Worm (Caenorhabditis elegans) whole organism, L1 larva: ENCODE results near the gene C27A7.8.

Experiments
- C16A3.4 ChIP-seq: fragments of 150-350 bp; optimal IDR thresholded peaks from 2 replicates; lab custom pipeline; 2014; ENCODE audit warnings: missing biosample characterization, missing genetic modification characterization
- C34B4.2 ChIP-seq: sonication (generic microtip); optimal IDR thresholded peaks from 2 replicates; lab custom pipeline; 2017; ENCODE audit warnings: mild to moderate bottlenecking, missing genetic modification characterization, missing compliant biosample characterization
- Y116A8C.19 ChIP-seq: sonication (generic microtip); optimal IDR thresholded peaks from 2 replicates; lab custom pipeline; 2016; ENCODE audit warnings: missing compliant biosample characterization, missing genetic modification characterization, borderline replicate concordance
- aha-1 ChIP-seq: fragments of 150-350 bp; optimal IDR thresholded peaks from 2 replicates; lab custom pipeline; 2014; ENCODE audit warnings: missing biosample characterization, missing genetic modification characterization
- blmp-1 ChIP-seq: fragments of 150-350 bp; optimal IDR thresholded peaks from 2 replicates; lab custom pipeline; 2014; ENCODE audit warnings: missing biosample characterization, missing genetic modification characterization
- ceh-63 ChIP-seq: fragments of 200-800 bp; sonication (Bioruptor generic); optimal IDR thresholded peaks from 2 replicates; lab custom pipeline; 2018; ENCODE audit warnings: mild to moderate bottlenecking, missing genetic modification characterization, missing compliant biosample characterization
- efl-3 ChIP-seq: fragments of 200-800 bp; sonication (Bioruptor generic); optimal IDR thresholded peaks from 2 replicates; lab custom pipeline; 2018; ENCODE audit warnings: mild to moderate bottlenecking, missing genetic modification characterization, missing compliant biosample characterization
- egl-13 ChIP-seq: sonication (generic microtip); optimal IDR thresholded peaks from 2 replicates; lab custom pipeline; 2016; ENCODE audit warnings: missing genotype, missing genetic modification reagents, missing genetic modification characterization, missing compliant biosample characterization
- egl-27 ChIP-seq, 2 experiments: fragments of 150-350 bp in 1 of 2; sonication (generic microtip); optimal IDR thresholded peaks; 3 replicates each; lab custom pipeline; 2017 to 2018; ENCODE audit warnings: missing biosample characterization in 2 of 2, missing genetic modification characterization in 2 of 2, missing genetic modification reagents in 2 of 2
- ets-5 ChIP-seq: fragments of 200-800 bp; sonication (Bioruptor generic); IDR thresholded peaks from 2 replicates; pipeline ENCODE4 v1.3.6; 2022; ENCODE audit warnings: missing genetic modification characterization, missing compliant biosample characterization
- fkh-10 ChIP-seq: sonication (generic microtip); optimal IDR thresholded peaks from 2 replicates; lab custom pipeline; 2017; ENCODE audit warnings: missing biosample characterization, missing genetic modification reagents, missing genetic modification characterization
- fkh-8 ChIP-seq: sonication (generic microtip); optimal IDR thresholded peaks from 2 replicates; lab custom pipeline; 2016; ENCODE audit warnings: mild to moderate bottlenecking, missing genetic modification characterization, missing compliant biosample characterization
- hlh-17 ChIP-seq: fragments of 200-800 bp; sonication (Bioruptor generic); optimal IDR thresholded peaks from 2 replicates; lab custom pipeline; 2018; ENCODE audit warnings: missing genetic modification characterization, mild to moderate bottlenecking, missing compliant biosample characterization, moderate library complexity, borderline replicate concordance
- hpl-2 ChIP-seq: fragments of 150-350 bp; optimal IDR thresholded peaks from 2 replicates; lab custom pipeline; 2014; ENCODE audit warnings: missing biosample characterization, missing genetic modification reagents, missing genetic modification characterization
- isw-1 ChIP-seq: fragments of 200-800 bp; sonication (Bioruptor generic); IDR thresholded peaks from 2 replicates; pipeline ENCODE4 v1.3.6; 2022; ENCODE audit warnings: missing genetic modification characterization, missing compliant biosample characterization
- jun-1 ChIP-seq: fragments of 150-350 bp; optimal IDR thresholded peaks from 2 replicates; lab custom pipeline; 2014; ENCODE audit warnings: missing biosample characterization, missing genetic modification reagents, missing genetic modification characterization
- lin-13 ChIP-seq: fragments of 150-350 bp; optimal IDR thresholded peaks from 2 replicates; lab custom pipeline; 2014; ENCODE audit warnings: missing biosample characterization, missing genetic modification reagents, missing genetic modification characterization
- lin-14 ChIP-seq: fragments of 200-800 bp; sonication (Bioruptor generic); optimal IDR thresholded peaks from 2 replicates; lab custom pipeline; 2018; ENCODE audit warnings: mild to moderate bottlenecking, missing genetic modification characterization, moderate library complexity, missing compliant biosample characterization
- lin-39 ChIP-seq: fragments of 150-350 bp; optimal IDR thresholded peaks from 2 replicates; lab custom pipeline; 2014; ENCODE audit warnings: missing biosample characterization, missing genetic modification reagents, missing genetic modification characterization
- lir-3 ChIP-seq: sonication (generic microtip); optimal IDR thresholded peaks from 2 replicates; lab custom pipeline; 2016; ENCODE audit warnings: mild to moderate bottlenecking, missing genetic modification characterization, moderate library complexity, missing compliant biosample characterization; ENCODE audit not compliant: poor library complexity
- mdl-1 ChIP-seq, 2 experiments: fragments of 150-350 bp; optimal IDR thresholded peaks; 2 replicates each; lab custom pipeline; 2014 to 2017; ENCODE audit warnings: missing biosample characterization in 2 of 2, missing genetic modification characterization in 2 of 2, inconsistent platforms in 1 of 2
- nhr-11 ChIP-seq: fragments of 150-350 bp; optimal IDR thresholded peaks from 2 replicates; lab custom pipeline; 2014; ENCODE audit warnings: missing biosample characterization, missing genetic modification characterization
- nhr-12 ChIP-seq: sonication (generic microtip); optimal IDR thresholded peaks from 2 replicates; lab custom pipeline; 2017; ENCODE audit warnings: missing biosample characterization, missing genetic modification characterization
- nhr-20 ChIP-seq: sonication (generic microtip); optimal IDR thresholded peaks from 2 replicates; lab custom pipeline; 2016; ENCODE audit warnings: mild to moderate bottlenecking, missing genetic modification characterization, missing compliant biosample characterization
- nhr-237 ChIP-seq: fragments of 150-350 bp; optimal IDR thresholded peaks from 2 replicates; lab custom pipeline; 2014; ENCODE audit warnings: missing biosample characterization, missing genetic modification characterization
- nhr-71 ChIP-seq: sonication (generic microtip); optimal IDR thresholded peaks from 2 replicates; lab custom pipeline; 2016; ENCODE audit warnings: mild to moderate bottlenecking, missing genetic modification characterization, moderate library complexity, missing compliant biosample characterization
- nhr-76 ChIP-seq: sonication (generic microtip); optimal IDR thresholded peaks from 2 replicates; lab custom pipeline; 2017; ENCODE audit warnings: missing biosample characterization, missing genetic modification characterization
- nhr-84 ChIP-seq: sonication (generic microtip); optimal IDR thresholded peaks from 2 replicates; lab custom pipeline; 2017; ENCODE audit warnings: missing biosample characterization, missing genetic modification characterization
- pax-3 ChIP-seq: fragments of 200-800 bp; sonication (Bioruptor generic); optimal IDR thresholded peaks from 2 replicates; lab custom pipeline; 2018; ENCODE audit warnings: mild to moderate bottlenecking, missing genetic modification characterization, moderate library complexity, missing compliant biosample characterization
- pqm-1 ChIP-seq: sonication (generic microtip); optimal IDR thresholded peaks from 3 replicates; lab custom pipeline; 2017; ENCODE audit warnings: missing biosample characterization, missing genetic modification characterization
- skn-1 ChIP-seq: fragments of 150-350 bp; optimal IDR thresholded peaks from 2 replicates; lab custom pipeline; 2014; ENCODE audit warnings: missing biosample characterization, missing genetic modification characterization
- snpc-4 ChIP-seq: fragments of 150-350 bp; optimal IDR thresholded peaks from 2 replicates; lab custom pipeline; 2014; ENCODE audit warnings: missing biosample characterization, missing genetic modification characterization
- snu-23 ChIP-seq: sonication (generic microtip); optimal IDR thresholded peaks from 2 replicates; lab custom pipeline; 2016; ENCODE audit warnings: missing genetic modification characterization, missing compliant biosample characterization
- sup-37 ChIP-seq: fragments of 200-800 bp; sonication (Bioruptor generic); optimal IDR thresholded peaks from 2 replicates; lab custom pipeline; 2018; ENCODE audit warnings: mild to moderate bottlenecking, missing genetic modification characterization, missing compliant biosample characterization
- tbx-2 ChIP-seq: sonication (generic microtip); optimal IDR thresholded peaks from 2 replicates; lab custom pipeline; 2016; ENCODE audit warnings: missing genetic modification characterization, missing compliant biosample characterization
- tlp-1 ChIP-seq: fragments of 150-350 bp; optimal IDR thresholded peaks from 2 replicates; lab custom pipeline; 2014; ENCODE audit warnings: missing biosample characterization, missing genetic modification characterization
- unc-98 ChIP-seq: fragments of 200-800 bp; sonication (Bioruptor generic); IDR thresholded peaks from 2 replicates; pipeline ENCODE4 v1.3.6; 2022; ENCODE audit warnings: missing genetic modification characterization, missing compliant biosample characterization
- xbp-1 ChIP-seq: sonication (generic microtip); optimal IDR thresholded peaks from 2 replicates; lab custom pipeline; 2016; ENCODE audit warnings: missing genetic modification characterization, missing compliant biosample characterization
- zag-1 ChIP-seq: fragments of 150-350 bp; optimal IDR thresholded peaks from 2 replicates; lab custom pipeline; 2014; ENCODE audit warnings: missing biosample characterization, missing genetic modification characterization

C27A7.8 gene

DNA sequence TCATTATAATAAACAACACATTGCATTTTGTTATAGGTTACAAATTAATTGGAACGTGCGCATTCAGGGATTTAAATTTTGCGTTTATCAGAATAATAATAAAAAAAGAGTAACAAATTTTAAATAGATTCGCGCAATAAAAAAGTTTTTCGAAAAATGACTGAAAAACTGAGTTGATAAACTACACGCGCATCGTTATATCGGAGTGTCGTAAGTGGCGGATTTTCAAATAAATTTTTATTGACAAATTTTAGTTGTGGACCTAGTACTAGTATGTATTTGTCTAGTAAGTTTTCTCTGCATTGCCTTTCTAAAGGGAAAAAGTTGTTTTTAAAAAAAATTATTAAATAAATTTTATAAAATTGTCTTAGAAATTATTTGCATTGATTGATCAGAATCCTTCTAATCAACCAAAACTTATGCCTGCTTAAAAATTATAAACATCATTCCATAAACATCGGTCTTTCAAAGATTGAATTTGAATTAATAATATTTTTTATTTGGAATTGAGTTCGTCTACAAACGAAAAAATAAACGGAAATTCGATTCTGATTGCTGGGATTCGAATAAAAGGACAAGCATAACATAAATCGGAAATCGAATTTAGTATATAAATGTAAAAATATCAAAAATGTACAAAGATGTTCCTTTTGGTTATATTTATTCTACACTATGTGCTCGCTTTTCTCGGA lies 31.5 kb downstream of the C27A7.8 start, which contains the start of gene srd-4 (continued):
- TF ChIP-seq ceh-63 (GFP tag; lab: Kevin White, UChicago) (no peak), xbp-1 (peak; percentile 50), isw-1 (GFP tag; lab: Robert Waterston, UW) (no peak), zag-1 (tag; lab: Kevin White, UChicago) (no peak), nhr-12 (tag; lab: Kevin White, UChicago) (no peak), snpc-4 (tag; lab: Kevin White, UChicago) (no peak), efl-3 (GFP tag; lab: Kevin White, UChicago) (no peak), unc-98 (GFP tag; lab: Robert Waterston, UW) (no peak), hpl-2 (GFP tag; lab: Kevin White, UChicago) (no peak), pqm-1 (tag; lab: Kevin White, UChicago) (no peak), nhr-71 (peak; percentile 60), lin-13 (no peak), fkh-8 (tag; lab: Kevin White, UChicago) (no peak), sup-37 (GFP tag; lab: Kevin White, UChicago) (no peak), nhr-20 (tag; lab: Kevin White, UChicago) (peak; percentile 35), Y116A8C.19 (no peak), fkh-10 (GFP tag; lab: Kevin White, UChicago) (no peak), egl-27 (tag; optimal IDR thresholded peaks at IDR 0.05; lab: Kevin White, UChicago) (no peak), aha-1 (tag; lab: Kevin White, UChicago) (no peak), C16A3.4 (peak; percentile 7), blmp-1 (tag; lab: Kevin White, UChicago) (peak; percentile 30), nhr-76 (tag; lab: Kevin White, UChicago) (no peak), nhr-237 (tag; lab: Kevin White, UChicago) (no peak), egl-13 (tag; lab: Kevin White, UChicago) (no peak), skn-1 (tag; lab: Kevin White, UChicago) (peak; percentile 53), tlp-1 (tag; lab: Kevin White, UChicago) (no peak), ets-5 (GFP tag; lab: Robert Waterston, UW) (no peak), lin-39 (tag; lab: Kevin White, UChicago) (no peak), nhr-11 (tag; lab: Kevin White, UChicago) (no peak), C34B4.2 (no peak), lir-3 (tag; lab: Kevin White, UChicago) (no peak), snu-23 (peak; percentile 46), hlh-17 (no peak)
- TF ChIP-seq, all 84 proteins: peak for 22

DNA sequence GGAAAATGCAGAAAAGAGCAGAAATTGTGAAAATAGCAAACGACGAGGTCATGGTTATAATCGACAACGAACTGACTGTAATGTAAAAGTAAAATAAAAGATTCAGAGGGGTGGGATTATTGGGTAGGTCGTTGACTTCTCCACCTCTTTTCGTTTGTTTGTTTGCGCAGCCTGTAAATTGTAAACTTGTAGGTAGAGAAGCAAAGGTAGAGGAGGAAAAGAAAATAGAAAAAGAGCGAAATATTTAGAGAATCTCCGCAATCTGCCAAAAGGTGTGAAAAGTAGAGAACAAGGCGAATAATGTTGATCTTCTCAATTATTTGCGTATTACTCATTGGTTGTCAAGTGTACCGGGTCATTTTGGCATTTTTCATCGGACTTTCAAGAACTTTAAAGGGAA lies 34.4 kb downstream of the C27A7.8 start, which contains the start of gene ZK863.8:
Gene ZK863.8 (minus strand): TSS at position 173 of the 400 bp plus-strand sequence.
- no peak for TF ChIP-seq jun-1 (tag; lab: Kevin White, UChicago)
- no peak for TF ChIP-seq sup-37 (GFP tag; lab: Kevin White, UChicago)
- no peak for TF ChIP-seq Y116A8C.19
- no peak for TF ChIP-seq zag-1 (tag; lab: Kevin White, UChicago)
- no peak for TF ChIP-seq mdl-1 (tag; optimal IDR thresholded peaks at IDR 0.05; lab: Kevin White, UChicago)
- no peak for TF ChIP-seq pax-3
- TF ChIP-seq nhr-84 (tag; lab: Kevin White, UChicago): no peak
- no peak for TF ChIP-seq lin-14 (GFP tag; lab: Kevin White, UChicago)
- TF ChIP-seq, all 84 proteins: peak for 0

DNA sequence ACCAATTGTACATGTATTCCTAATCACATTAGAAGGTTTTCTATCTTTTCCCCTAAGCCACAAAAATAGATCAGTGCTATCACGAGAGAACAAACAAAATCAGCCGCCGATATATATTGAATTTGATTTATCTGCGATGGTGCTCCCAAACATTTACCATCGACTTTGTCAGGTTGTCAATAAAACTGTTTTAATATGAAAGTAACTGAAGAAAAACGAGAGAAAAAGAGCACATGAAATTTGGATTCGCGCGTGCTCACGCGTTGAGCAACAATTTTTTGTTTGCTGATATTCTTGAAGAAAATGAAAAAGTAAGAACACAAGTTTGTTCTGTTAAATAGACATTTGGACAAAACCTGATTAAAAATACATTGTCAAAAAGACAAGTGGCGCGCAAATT lies 35.9 kb downstream of the C27A7.8 start:
- TF ChIP-seq tbx-2 (tag; lab: Kevin White, UChicago) (peak; percentile 26), zag-1 (tag; lab: Kevin White, UChicago) (no peak)
